Worm (Caenorhabditis elegans): Measurements from ENCODE around the gene C16A11.4.

The C16A11.4 gene

ce11 chrII:4226598-4227096, at the start of gene C16A11.4:
TSS of gene C16A11.4 (plus strand) at chrII:4227046.
- TF ChIP-seq klf-2 (GFP tag; conservative IDR thresholded peaks at IDR 0.05) (no peak), cog-1 (tag; optimal IDR thresholded peaks at IDR 0.05) (no peak), ztf-23 (GFP tag; IDR thresholded peaks at IDR 0.05) (no peak), ztf-29 (GFP tag; IDR thresholded peaks at IDR 0.05) (no peak)

ce11 chrII:4178838-4179237, 48.0 kb upstream of the C16A11.4 start, which contains the start of gene R03H10.7:
TSS of gene R03H10.7 (minus strand) at chrII:4178938.
- TF ChIP-seq tab-1 (GFP tag; IDR thresholded peaks at IDR 0.05): no peak
- TF ChIP-seq flt-1 (GFP tag; IDR thresholded peaks at IDR 0.05): no peak
- TF ChIP-seq ref-1 (GFP tag; conservative IDR thresholded peaks at IDR 0.05): no peak
- TF ChIP-seq cog-1 (tag; optimal IDR thresholded peaks at IDR 0.05): no peak
- TF ChIP-seq klf-2 (GFP tag; conservative IDR thresholded peaks at IDR 0.05): no peak
- TF ChIP-seq ztf-23 (GFP tag; IDR thresholded peaks at IDR 0.05): no peak
- no peak for TF ChIP-seq med-1 (GFP tag; optimal IDR thresholded peaks at IDR 0.05; ENCODE audit: insufficient read depth)
- no peak for TF ChIP-seq ztf-29 (GFP tag; IDR thresholded peaks at IDR 0.05)
- TF ChIP-seq T22C8.4 (GFP tag; IDR thresholded peaks at IDR 0.05): no peak

DNA sequence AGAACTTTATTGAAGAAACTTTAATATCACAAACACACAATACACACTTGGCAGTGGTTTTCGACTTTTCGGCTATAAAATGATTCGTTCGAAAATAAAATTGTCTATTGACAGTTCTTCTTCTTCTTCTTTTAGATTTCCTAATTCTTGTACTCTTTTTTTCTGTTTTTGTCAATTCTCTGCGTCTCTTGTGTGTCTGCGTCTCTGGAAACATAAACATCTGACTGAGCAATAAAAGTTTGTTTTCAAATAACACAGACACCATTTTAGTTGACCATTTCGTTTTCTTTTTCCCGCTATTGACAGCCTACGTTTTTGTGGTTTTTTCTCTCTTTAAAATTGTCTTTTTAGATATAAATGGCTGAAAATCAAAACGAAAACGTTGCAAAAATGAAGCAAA, 46.9 kb upstream of the C16A11.4 start, which contains the start of gene R03H10.1:
Gene R03H10.1 (plus strand): TSS at position 352 of the 400 bp plus-strand sequence.
- no peak for TF ChIP-seq T22C8.4 (GFP tag; IDR thresholded peaks at IDR 0.05)
- TF ChIP-seq ztf-23 (GFP tag; IDR thresholded peaks at IDR 0.05): no peak
- no peak for TF ChIP-seq cog-1 (tag; optimal IDR thresholded peaks at IDR 0.05)

DNA sequence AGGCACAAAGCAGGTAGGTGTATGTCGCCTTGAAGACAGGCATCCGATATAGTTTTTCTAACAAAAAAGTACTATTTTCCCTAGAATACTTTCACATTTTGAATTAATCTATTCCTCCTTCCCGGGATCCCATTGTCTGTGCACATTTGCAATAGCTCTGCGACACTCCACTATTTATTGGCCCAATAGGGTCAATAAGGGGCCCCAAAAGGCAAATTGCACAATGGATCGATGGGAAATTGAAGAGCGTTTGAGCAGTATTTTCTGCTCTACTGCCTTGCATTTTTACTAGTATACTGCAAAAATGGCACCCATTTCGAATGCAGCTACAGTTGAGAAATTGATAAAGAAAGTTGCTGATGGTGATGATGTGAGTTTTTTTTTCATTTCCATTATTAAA, 44.5 kb upstream of the C16A11.4 start, which contains the start of gene R03H10.11:
Gene R03H10.11 (plus strand): TSS at position 301 of the 400 bp plus-strand sequence.
- TF ChIP-seq cog-1 (tag; optimal IDR thresholded peaks at IDR 0.05) (no peak), med-1 (GFP tag; optimal IDR thresholded peaks at IDR 0.05; ENCODE audit: insufficient read depth) (no peak), ztf-29 (GFP tag; IDR thresholded peaks at IDR 0.05) (no peak), ref-1 (GFP tag; conservative IDR thresholded peaks at IDR 0.05) (no peak), klf-2 (GFP tag; conservative IDR thresholded peaks at IDR 0.05) (no peak), flt-1 (GFP tag; IDR thresholded peaks at IDR 0.05) (no peak), tab-1 (GFP tag; IDR thresholded peaks at IDR 0.05) (no peak), T22C8.4 (GFP tag; IDR thresholded peaks at IDR 0.05) (no peak), ztf-23 (GFP tag; IDR thresholded peaks at IDR 0.05) (no peak)

DNA sequence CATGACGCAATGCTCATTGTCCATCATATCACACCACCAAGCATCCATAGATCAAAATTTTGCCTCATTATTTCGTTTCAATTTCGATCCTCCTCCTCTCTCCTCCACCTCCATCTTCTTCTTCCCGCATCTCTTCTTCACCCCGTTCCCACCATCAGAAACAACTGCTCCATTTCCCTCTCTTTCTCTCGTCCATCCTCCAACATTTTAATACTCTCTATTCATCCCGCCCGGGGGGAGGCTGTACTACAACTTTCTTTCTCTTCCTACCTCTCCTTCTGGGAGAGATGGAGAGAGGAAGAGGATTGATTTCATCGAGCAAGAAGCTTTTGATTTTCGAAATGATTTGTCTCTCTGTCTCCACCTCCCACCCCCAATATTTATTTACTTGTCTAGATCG, 42.9 kb upstream of the C16A11.4 start:
- TF ChIP-seq tab-1 (GFP tag; IDR thresholded peaks at IDR 0.05) (no peak), ref-1 (GFP tag; conservative IDR thresholded peaks at IDR 0.05) (no peak), T22C8.4 (GFP tag; IDR thresholded peaks at IDR 0.05) (no peak), cog-1 (tag; optimal IDR thresholded peaks at IDR 0.05) (no peak), klf-2 (GFP tag; conservative IDR thresholded peaks at IDR 0.05) (no peak), ztf-29 (GFP tag; IDR thresholded peaks at IDR 0.05) (no peak)

ce11 chrII:4186364-4186763, 40.5 kb upstream of the C16A11.4 start, which contains the start of gene cpna-1:
TSS of gene cpna-1 (plus strand) at chrII:4186664.
- TF ChIP-seq ref-1 (GFP tag; conservative IDR thresholded peaks at IDR 0.05): no peak
- TF ChIP-seq flt-1 (GFP tag; IDR thresholded peaks at IDR 0.05): no peak
- TF ChIP-seq klf-2 (GFP tag; conservative IDR thresholded peaks at IDR 0.05): no peak
- TF ChIP-seq ztf-29 (GFP tag; IDR thresholded peaks at IDR 0.05): no peak
- TF ChIP-seq T22C8.4 (GFP tag; IDR thresholded peaks at IDR 0.05): no peak
- TF ChIP-seq med-1 (GFP tag; optimal IDR thresholded peaks at IDR 0.05; ENCODE audit: insufficient read depth): no peak
- TF ChIP-seq tab-1 (GFP tag; IDR thresholded peaks at IDR 0.05): no peak
- TF ChIP-seq cog-1 (tag; optimal IDR thresholded peaks at IDR 0.05): no peak
- TF ChIP-seq ztf-23 (GFP tag; IDR thresholded peaks at IDR 0.05): no peak

ce11 chrII:4194127-4194526, 32.7 kb upstream of the C16A11.4 start, which contains the start of gene mth-2:
TSS of gene mth-2 (minus strand) at chrII:4194314.
- no peak for TF ChIP-seq ztf-23 (GFP tag; IDR thresholded peaks at IDR 0.05)
- TF ChIP-seq cog-1 (tag; optimal IDR thresholded peaks at IDR 0.05): no peak
- TF ChIP-seq flt-1 (GFP tag; IDR thresholded peaks at IDR 0.05): no peak
- no peak for TF ChIP-seq T22C8.4 (GFP tag; IDR thresholded peaks at IDR 0.05)
- no peak for TF ChIP-seq ztf-29 (GFP tag; IDR thresholded peaks at IDR 0.05)
- TF ChIP-seq ref-1 (GFP tag; conservative IDR thresholded peaks at IDR 0.05): no peak
- TF ChIP-seq klf-2 (GFP tag; conservative IDR thresholded peaks at IDR 0.05): no peak
- TF ChIP-seq tab-1 (GFP tag; IDR thresholded peaks at IDR 0.05): no peak
- TF ChIP-seq med-1 (GFP tag; optimal IDR thresholded peaks at IDR 0.05; ENCODE audit: insufficient read depth): no peak

DNA sequence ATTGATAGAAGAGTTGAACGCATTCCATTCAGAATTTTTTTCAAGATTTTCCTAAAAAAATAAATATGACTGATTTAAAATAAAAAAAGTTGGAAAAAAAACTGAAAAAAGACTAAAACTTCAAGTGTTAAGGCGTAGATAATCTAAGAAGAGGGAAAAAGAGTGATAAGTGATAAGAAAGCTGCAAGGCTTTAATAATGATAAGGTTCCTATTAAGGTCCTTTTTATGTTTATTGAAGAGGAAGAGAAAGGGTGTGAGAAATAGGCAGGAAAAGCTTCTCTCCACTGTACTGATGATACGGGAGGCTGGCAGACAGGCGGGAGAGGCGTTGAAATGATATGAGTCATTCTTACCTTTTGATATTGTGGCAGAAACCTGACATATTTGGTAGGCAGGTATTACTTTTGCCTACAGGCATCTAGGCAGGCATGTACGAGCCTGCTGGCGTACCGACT, 23.1 kb upstream of the C16A11.4 start, which contains the start of gene mth-1:
Gene mth-1 (minus strand): TSS at position 51 of the 456 bp plus-strand sequence.
- no peak for TF ChIP-seq med-1 (GFP tag; optimal IDR thresholded peaks at IDR 0.05; ENCODE audit: insufficient read depth)
- TF ChIP-seq ref-1 (GFP tag; conservative IDR thresholded peaks at IDR 0.05): no peak

DNA sequence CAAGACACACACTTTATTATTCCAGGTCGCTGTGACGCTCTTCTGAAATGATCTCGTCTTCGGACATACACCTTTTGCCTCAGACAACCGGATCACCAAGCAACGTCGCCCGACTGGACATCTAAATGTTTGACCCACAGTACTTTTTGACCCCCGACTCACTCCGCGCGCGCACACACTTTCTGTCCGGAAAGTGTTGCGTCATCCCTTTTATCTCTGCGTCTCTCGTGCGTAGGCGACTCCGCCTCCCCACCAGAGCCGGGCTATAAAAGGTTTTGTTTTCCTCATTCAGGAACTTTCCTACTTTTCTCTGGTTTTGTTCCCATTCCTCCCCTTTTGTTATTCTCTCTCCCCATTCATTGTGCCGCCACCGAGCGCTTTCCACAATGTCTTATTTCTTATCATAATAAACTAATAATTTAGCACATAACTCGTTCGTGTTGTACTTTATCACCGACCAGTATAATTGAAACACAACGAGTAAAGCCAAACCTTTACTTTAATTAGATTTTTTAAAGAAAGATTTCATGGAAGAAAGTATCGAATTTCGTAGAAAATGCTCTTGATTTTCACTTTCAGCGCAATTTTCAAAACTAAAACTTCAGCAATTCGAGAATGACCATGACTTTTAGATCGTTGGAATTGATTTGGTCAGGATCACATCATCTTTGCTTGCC, 17.6 kb upstream of the C16A11.4 start, which contains the start of gene F31D5.6:
Gene F31D5.6 (plus strand): TSS at position 627 of the 677 bp plus-strand sequence.
- TF ChIP-seq flt-1 (GFP tag; IDR thresholded peaks at IDR 0.05) (no peak), med-1 (GFP tag; optimal IDR thresholded peaks at IDR 0.05; ENCODE audit: insufficient read depth) (no peak), cog-1 (tag; optimal IDR thresholded peaks at IDR 0.05) (no peak), T22C8.4 (GFP tag; IDR thresholded peaks at IDR 0.05) (no peak), ref-1 (GFP tag; conservative IDR thresholded peaks at IDR 0.05) (no peak), tab-1 (GFP tag; IDR thresholded peaks at IDR 0.05) (no peak), ztf-23 (GFP tag; IDR thresholded peaks at IDR 0.05) (no peak), klf-2 (GFP tag; conservative IDR thresholded peaks at IDR 0.05) (no peak), ztf-29 (GFP tag; IDR thresholded peaks at IDR 0.05) (no peak)

- TF ChIP-seq tab-1 (GFP tag; IDR thresholded peaks at IDR 0.05) (no peak), klf-2 (GFP tag; conservative IDR thresholded peaks at IDR 0.05) (no peak), ztf-29 (GFP tag; IDR thresholded peaks at IDR 0.05) (no peak), ref-1 (GFP tag; conservative IDR thresholded peaks at IDR 0.05) (no peak), med-1 (GFP tag; optimal IDR thresholded peaks at IDR 0.05; ENCODE audit: insufficient read depth) (no peak), ztf-23 (GFP tag; IDR thresholded peaks at IDR 0.05) (no peak), T22C8.4 (GFP tag; IDR thresholded peaks at IDR 0.05) (no peak), flt-1 (GFP tag; IDR thresholded peaks at IDR 0.05) (no peak), cog-1 (tag; optimal IDR thresholded peaks at IDR 0.05) (no peak)
Observed at ce11 chrII:4211113-4211512, 15.7 kb upstream of the C16A11.4 start, which contains the start of gene F31D5.7. TSS of gene F31D5.7 (plus strand) at chrII:4211413.

Measured in whole organism, midembryonic.